Fruit fly (Drosophila melanogaster): ENCODE measurements around the gene CG42724.

The CG42724 gene

DNA sequence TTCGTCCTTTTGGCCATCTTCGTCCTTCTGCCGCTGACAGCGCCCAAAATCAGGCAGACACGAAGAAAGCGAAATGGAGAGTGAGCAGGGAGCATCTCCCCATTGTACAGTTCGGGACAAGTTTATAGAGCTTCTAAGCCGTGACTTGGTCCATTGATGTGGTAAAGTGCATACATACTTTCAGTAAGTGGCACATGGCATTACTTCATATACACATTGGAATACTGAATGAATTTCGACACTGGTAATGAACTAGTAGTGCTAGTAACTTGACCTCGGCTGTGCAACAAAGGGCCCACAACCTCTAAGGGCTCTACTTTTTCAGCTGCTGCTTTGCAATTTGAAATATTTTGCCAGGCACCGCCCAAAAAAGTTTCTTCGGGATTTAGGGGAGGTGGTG, 48.2 kb upstream of the CG42724 start (continued):
- peak; percentile 18 for TF ChIP-seq CG7368 (GFP tag; optimal IDR thresholded peaks at IDR 0.05)
- peak; percentile 58 for TF ChIP-seq CG6792 (GFP tag; optimal IDR thresholded peaks at IDR 0.05)
- no peak for TF ChIP-seq dac (GFP tag; optimal IDR thresholded peaks at IDR 0.05)
- TF ChIP-seq salr (GFP tag; optimal IDR thresholded peaks at IDR 0.05), result no peak
- TF ChIP-seq eg (GFP tag; IDR thresholded peaks at IDR 0.05), result peak; percentile 60
- TF ChIP-seq lz (GFP tag; optimal IDR thresholded peaks at IDR 0.05), result peak; percentile 56
- peak; percentile 34 for TF ChIP-seq Ets21C (GFP tag; optimal IDR thresholded peaks at IDR 0.05)
- TF ChIP-seq CG11902 (GFP tag; optimal IDR thresholded peaks at IDR 0.05), result peak; percentile 14
- TF ChIP-seq cyc (GFP tag; optimal IDR thresholded peaks at IDR 0.05), result peak; percentile 57
- TF ChIP-seq svp (GFP tag), result peak; percentile 73
- TF ChIP-seq Hr4 (GFP tag; optimal IDR thresholded peaks at IDR 0.05), result peak; percentile 44
- peak; percentile 41 for TF ChIP-seq achi (GFP tag; optimal IDR thresholded peaks at IDR 0.05)
- peak; percentile 47 for TF ChIP-seq esn (GFP tag; optimal IDR thresholded peaks at IDR 0.05)
- TF ChIP-seq CG32006 (GFP tag; optimal IDR thresholded peaks at IDR 0.05), result peak; percentile 38
- TF ChIP-seq CG10631 (GFP tag; optimal IDR thresholded peaks at IDR 0.05), result peak; percentile 14
- peak; percentile 60 for TF ChIP-seq Hr39 (GFP tag; optimal IDR thresholded peaks at IDR 0.05)
- 0 out of 2 replicates have a peak, but pooled peaks have one; percentile 17 for TF ChIP-seq CG11294 (GFP tag; IDR thresholded peaks at IDR 0.05)

DNA sequence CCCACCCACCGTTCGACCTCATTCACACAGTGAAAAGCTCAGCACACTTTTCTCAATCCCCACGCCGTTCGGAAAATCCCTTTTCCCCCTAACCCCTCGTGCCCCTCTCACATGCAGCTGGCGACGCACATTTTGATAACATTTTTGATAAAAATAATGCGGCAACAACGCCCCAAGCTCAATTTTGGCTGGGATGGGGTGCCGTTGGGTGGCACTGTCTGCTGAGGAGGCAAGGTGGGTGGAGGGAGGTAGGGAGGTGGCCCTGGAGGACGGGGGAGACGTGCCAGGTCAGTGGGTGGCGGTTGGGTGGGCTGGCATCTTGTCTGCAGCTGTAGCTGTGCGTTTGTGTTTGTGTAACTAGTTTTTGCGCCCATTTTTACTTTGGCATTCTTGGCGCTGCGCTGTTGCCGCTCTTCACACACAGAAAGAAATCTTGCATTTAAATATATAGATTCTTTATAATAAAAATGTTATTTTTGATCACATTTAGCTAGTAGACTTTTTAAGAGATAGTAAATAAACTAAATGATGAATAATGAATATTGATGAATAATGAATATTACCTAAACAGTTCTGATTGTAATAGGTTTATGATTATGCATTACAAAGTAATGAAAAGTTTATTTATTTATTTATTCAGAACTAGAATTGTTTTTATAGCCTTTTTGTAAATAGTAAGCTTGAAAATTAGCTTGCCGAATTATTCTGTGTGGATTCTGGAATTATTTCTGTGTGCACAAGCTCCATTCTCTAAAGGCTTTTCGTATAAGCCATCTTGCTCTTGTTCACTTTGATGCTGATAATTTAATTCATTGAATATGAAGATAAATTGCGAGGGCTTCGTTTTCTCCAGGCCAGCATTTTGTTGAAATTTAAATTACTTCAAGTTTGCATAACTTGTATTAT, 46.6 kb upstream of the CG42724 start:
- TF ChIP-seq Lpt (GFP tag; optimal IDR thresholded peaks at IDR 0.05) (peak; percentile 25), fd85E (GFP tag; optimal IDR thresholded peaks at IDR 0.05) (no peak), CG6163 (GFP tag; IDR thresholded peaks at IDR 0.05) (no peak), CG15336 (GFP tag; IDR thresholded peaks at IDR 0.05) (peak; percentile 47; the same call in 1 of the 2 replicates), Eip75B (GFP tag; optimal IDR thresholded peaks at IDR 0.05) (no peak), acj6 (GFP tag; optimal IDR thresholded peaks at IDR 0.05) (peak; percentile 31), net (GFP tag; optimal IDR thresholded peaks at IDR 0.05) (peak; percentile 19), CG11762 (GFP tag; optimal IDR thresholded peaks at IDR 0.05; ENCODE audit: insufficient read depth) (no peak), fd59A (GFP tag; optimal IDR thresholded peaks at IDR 0.05) (no peak), CG10669 (GFP tag; optimal IDR thresholded peaks at IDR 0.05) (no peak), CG6792 (GFP tag; optimal IDR thresholded peaks at IDR 0.05) (no peak), CG10631 (GFP tag; optimal IDR thresholded peaks at IDR 0.05) (peak; percentile 16), Sox15 (GFP tag; optimal IDR thresholded peaks at IDR 0.05) (no peak), CG32006 (GFP tag; optimal IDR thresholded peaks at IDR 0.05) (peak; percentile 62), Gug (GFP tag; IDR thresholded peaks at IDR 0.05) (no peak), CG11294 (GFP tag; IDR thresholded peaks at IDR 0.05) (no peak), CG34406 (GFP tag; optimal IDR thresholded peaks at IDR 0.05) (no peak), CG6808 (GFP tag; optimal IDR thresholded peaks at IDR 0.05) (no peak), svp (GFP tag) (peak; percentile 6), CG8119 (GFP tag; IDR thresholded peaks at IDR 0.05) (0 out of 3 replicates have a peak, but pooled peaks have one; percentile 19), CG16779 (tag; optimal IDR thresholded peaks at IDR 0.05) (no peak), dsx (GFP tag; optimal IDR thresholded peaks at IDR 0.05; ENCODE audit: poor library complexity, severe bottlenecking) (peak; percentile 8), CG9139 (GFP tag; optimal IDR thresholded peaks at IDR 0.05) (no peak), salr (GFP tag; optimal IDR thresholded peaks at IDR 0.05) (peak in 1 of 2 experiments; percentile 25), OdsH (GFP tag; optimal IDR thresholded peaks at IDR 0.05) (peak; percentile 39), CG3919 (GFP tag; optimal IDR thresholded peaks at IDR 0.05) (peak; percentile 10), topi (GFP tag; optimal IDR thresholded peaks at IDR 0.05) (no peak), Met (GFP tag; optimal IDR thresholded peaks at IDR 0.05) (no peak), Eip78C (GFP tag) (peak; percentile 53), Hr4 (GFP tag; optimal IDR thresholded peaks at IDR 0.05) (peak; percentile 9), achi (GFP tag; optimal IDR thresholded peaks at IDR 0.05) (peak; percentile 24), CG6854 (GFP tag; optimal IDR thresholded peaks at IDR 0.05) (no peak)
